Worm (Caenorhabditis elegans): ENCODE data around the gene K02E2.6.

Gene K02E2.6

ce11 chrV:20402842-20403241, 22.5 kb downstream of the K02E2.6 start (continued):
- no peak for TF ChIP-seq blmp-1 (tag; optimal IDR thresholded peaks at IDR 0.05)
- TF ChIP-seq egl-13 (tag; optimal IDR thresholded peaks at IDR 0.05) = peak; percentile 39
- TF ChIP-seq efl-1 (optimal IDR thresholded peaks at IDR 0.05) = no peak
- TF ChIP-seq efl-1 (GFP tag; optimal IDR thresholded peaks at IDR 0.05 in 1 of 2) = no peak
- TF ChIP-seq aly-2 (tag; optimal IDR thresholded peaks at IDR 0.05) = no peak
- no peak for TF ChIP-seq pag-3 (tag; optimal IDR thresholded peaks at IDR 0.05; ENCODE audit: borderline replicate concordance, insufficient read depth)
- TF ChIP-seq Y116A8C.19 (tag; optimal IDR thresholded peaks at IDR 0.05; ENCODE audit: borderline replicate concordance) = no peak
- TF ChIP-seq C34B4.2 (tag; optimal IDR thresholded peaks at IDR 0.05) = no peak
- TF ChIP-seq ama-1 (optimal IDR thresholded peaks at IDR 0.05) = no peak
- no peak for TF ChIP-seq irx-1 (tag; optimal IDR thresholded peaks at IDR 0.05)
- no peak for TF ChIP-seq mef-2 (tag; optimal IDR thresholded peaks at IDR 0.05)
- no peak for TF ChIP-seq zip-4 (GFP tag; optimal IDR thresholded peaks at IDR 0.05)
- TF ChIP-seq ztf-11 (tag; optimal IDR thresholded peaks at IDR 0.05) = no peak
- no peak for TF ChIP-seq ceh-82 (tag; optimal IDR thresholded peaks at IDR 0.05)
- no peak for TF ChIP-seq dpl-1 (GFP tag; optimal IDR thresholded peaks at IDR 0.05)
- TF ChIP-seq nhr-47 (tag; optimal IDR thresholded peaks at IDR 0.05) = peak; percentile 84
- TF ChIP-seq ceh-63 (GFP tag; optimal IDR thresholded peaks at IDR 0.05) = no peak
- no peak for TF ChIP-seq dsc-1 (tag; optimal IDR thresholded peaks at IDR 0.05)
- TF ChIP-seq grh-1 (GFP tag; IDR thresholded peaks at IDR 0.05) = no peak
- no peak for TF ChIP-seq fkh-4 (tag; optimal IDR thresholded peaks at IDR 0.05; ENCODE audit: borderline replicate concordance)
- no peak for TF ChIP-seq unc-62 (GFP tag; optimal IDR thresholded peaks at IDR 0.05)
- no peak for TF ChIP-seq lin-35 (GFP tag; optimal IDR thresholded peaks at IDR 0.05)
- TF ChIP-seq nhr-237 (tag; optimal IDR thresholded peaks at IDR 0.05) = no peak
- TF ChIP-seq pax-3 (tag; optimal IDR thresholded peaks at IDR 0.05) = peak; percentile 51
- no peak for TF ChIP-seq ets-5 (GFP tag; IDR thresholded peaks at IDR 0.05)
- TF ChIP-seq mab-9 (GFP tag; IDR thresholded peaks at IDR 0.05) = no peak
- peak; percentile 46 for TF ChIP-seq lin-14 (GFP tag; optimal IDR thresholded peaks at IDR 0.05)
- TF ChIP-seq isw-1 (GFP tag; IDR thresholded peaks at IDR 0.05) = no peak
- no peak for TF ChIP-seq lin-39 (tag; optimal IDR thresholded peaks at IDR 0.05)
- peak; percentile 37 for TF ChIP-seq swsn-7 (tag; optimal IDR thresholded peaks at IDR 0.05)
- TF ChIP-seq unc-98 (GFP tag; IDR thresholded peaks at IDR 0.05) = no peak
- no peak for TF ChIP-seq aha-1 (tag; optimal IDR thresholded peaks at IDR 0.05)
- no peak for TF ChIP-seq nhr-85 (tag)
- TF ChIP-seq lin-13 (GFP tag; optimal IDR thresholded peaks at IDR 0.05) = no peak
- no peak for TF ChIP-seq hlh-4 (tag; optimal IDR thresholded peaks at IDR 0.05)
- no peak for TF ChIP-seq jun-1 (tag; optimal IDR thresholded peaks at IDR 0.05)
- peak; percentile 95 for TF ChIP-seq fkh-8 (tag; optimal IDR thresholded peaks at IDR 0.05)
- no peak for TF ChIP-seq efl-3 (GFP tag; optimal IDR thresholded peaks at IDR 0.05)
- TF ChIP-seq egl-27 (tag; optimal IDR thresholded peaks at IDR 0.05) = no peak
- TF ChIP-seq C16A3.4 (tag; optimal IDR thresholded peaks at IDR 0.05) = no peak
- no peak for TF ChIP-seq pqm-1 (tag; optimal IDR thresholded peaks at IDR 0.05)
- TF ChIP-seq mdl-1 (tag; optimal IDR thresholded peaks at IDR 0.05) = no peak
- no peak for TF ChIP-seq ztf-4 (tag; optimal IDR thresholded peaks at IDR 0.05)
- no peak for TF ChIP-seq ces-1 (GFP tag; optimal IDR thresholded peaks at IDR 0.05)
- no peak for TF ChIP-seq F16B12.6 (tag; optimal IDR thresholded peaks at IDR 0.05)
- no peak for TF ChIP-seq nhr-84 (tag; optimal IDR thresholded peaks at IDR 0.05)
- TF ChIP-seq sptf-1 (tag; optimal IDR thresholded peaks at IDR 0.05) = no peak
- TF ChIP-seq skn-1 (tag; optimal IDR thresholded peaks at IDR 0.05) = no peak
- TF ChIP-seq nhr-71 (tag; optimal IDR thresholded peaks at IDR 0.05) = peak; percentile 86
- TF ChIP-seq nhr-12 (tag; optimal IDR thresholded peaks at IDR 0.05) = no peak
- peak; percentile 72 for TF ChIP-seq fos-1 (tag; optimal IDR thresholded peaks at IDR 0.05)
- TF ChIP-seq xbp-1 (tag; optimal IDR thresholded peaks at IDR 0.05) = no peak
- TF ChIP-seq vab-15 (tag; optimal IDR thresholded peaks at IDR 0.05) = no peak
- peak in 1 of 2 experiments; percentile 15 for TF ChIP-seq lsy-2 (tag; optimal IDR thresholded peaks at IDR 0.05)
- no peak for TF ChIP-seq unc-30 (tag; optimal IDR thresholded peaks at IDR 0.05)

Data from whole organism, L1 larva.